Worm (Caenorhabditis elegans) whole organism, late embryonic: ENCODE measurements around the gene F53A2.3.

ENCODE experiments used
- ama-1 ChIP-seq: fragments of 150-350 bp; optimal IDR thresholded peaks from 2 replicates; lab custom pipeline; 2014
- dve-1 ChIP-seq: sonication (generic microtip); optimal IDR thresholded peaks from 2 replicates; lab custom pipeline; 2017; ENCODE audit warnings: antibody characterized with exemption, mild to moderate bottlenecking, missing genetic modification characterization, missing compliant biosample characterization
- eyg-1 ChIP-seq: sonication (generic microtip); optimal IDR thresholded peaks from 2 replicates; lab custom pipeline; 2016; ENCODE audit warnings: missing genotype, missing genetic modification characterization, missing compliant biosample characterization
- mec-3 ChIP-seq: sonication (generic microtip); optimal IDR thresholded peaks from 2 replicates; lab custom pipeline; 2016; ENCODE audit warnings: borderline replicate concordance, missing genetic modification characterization, missing compliant biosample characterization
- syd-9 ChIP-seq: sonication (generic microtip); optimal IDR thresholded peaks from 2 replicates; lab custom pipeline; 2016; ENCODE audit warnings: mild to moderate bottlenecking, missing genetic modification characterization, moderate library complexity, missing compliant biosample characterization
- tbx-2 ChIP-seq: sonication (generic microtip); optimal IDR thresholded peaks from 2 replicates; lab custom pipeline; 2016; ENCODE audit warnings: missing genetic modification characterization, missing compliant biosample characterization

ce11 chrIII:13389078-13389477, 49.5 kb upstream of the F53A2.3 start, which contains the start of gene T03F6.3:
- TF ChIP-seq mec-3 (tag; lab: Kevin White, UChicago) (no peak), ama-1 (no peak), syd-9 (tag; lab: Kevin White, UChicago) (no peak), eyg-1 (tag; lab: Kevin White, UChicago) (no peak), tbx-2 (tag; lab: Kevin White, UChicago) (no peak), dve-1 (no peak)
